Fruit fly (Drosophila melanogaster): ENCODE data around the gene Yp3.

Gene Yp3

dm6 chrX:13754476-13754875 lies 4.9 kb upstream of the Yp3 start (continued):
- TF ChIP-seq Doc3 (GFP tag; IDR thresholded peaks at IDR 0.05; ENCODE audit: partially characterized antibody): no peak
- TF ChIP-seq sens (GFP tag): no peak
- TF ChIP-seq caup (GFP tag; optimal IDR thresholded peaks at IDR 0.05; ENCODE audit: severe bottlenecking): no peak
- no peak for TF ChIP-seq tio (GFP tag; optimal IDR thresholded peaks at IDR 0.05)
- TF ChIP-seq pnt (GFP tag; optimal IDR thresholded peaks at IDR 0.05): no peak
- TF ChIP-seq CG15269 (tag; optimal IDR thresholded peaks at IDR 0.05): peak; percentile 21
- TF ChIP-seq sens-2 (GFP tag; IDR thresholded peaks at IDR 0.05): no peak
- TF ChIP-seq psq (GFP tag; optimal IDR thresholded peaks at IDR 0.05): peak; percentile 50
- TF ChIP-seq oc (tag; optimal IDR thresholded peaks at IDR 0.05): no peak
- TF ChIP-seq ssp (GFP tag; IDR thresholded peaks at IDR 0.05): no peak
- TF ChIP-seq CG34224 (GFP tag; IDR thresholded peaks at IDR 0.05; ENCODE audit: partially characterized antibody): no peak
- peak; percentile 40 for TF ChIP-seq CG6765 (GFP tag; optimal IDR thresholded peaks at IDR 0.05)
- TF ChIP-seq C15 (GFP tag; IDR thresholded peaks at IDR 0.05): no peak
- no peak for TF ChIP-seq CG11723 (GFP tag; optimal IDR thresholded peaks at IDR 0.05)
- no peak for TF ChIP-seq H2.0 (GFP tag; IDR thresholded peaks at IDR 0.05)
- TF ChIP-seq phol (tag; optimal IDR thresholded peaks at IDR 0.05): no peak
- TF ChIP-seq CG1603 (tag; optimal IDR thresholded peaks at IDR 0.05): no peak
- TF ChIP-seq cad (GFP tag; optimal IDR thresholded peaks at IDR 0.05): no peak
- no peak for TF ChIP-seq Mes4 (GFP tag; optimal IDR thresholded peaks at IDR 0.05)
- TF ChIP-seq jumu (GFP tag; optimal IDR thresholded peaks at IDR 0.05): no peak
- TF ChIP-seq CG3407 (GFP tag; optimal IDR thresholded peaks at IDR 0.05): no peak
- TF ChIP-seq hb (GFP tag; IDR thresholded peaks at IDR 0.05; ENCODE audit: partially characterized antibody): no peak
- peak; percentile 19 for TF ChIP-seq corto (GFP tag; optimal IDR thresholded peaks at IDR 0.05)
- TF ChIP-seq CG7357 (GFP tag; IDR thresholded peaks at IDR 0.05): no peak
- no peak for TF ChIP-seq CG12744 (GFP tag; optimal IDR thresholded peaks at IDR 0.05)
- no peak for TF ChIP-seq pb (GFP tag; optimal IDR thresholded peaks at IDR 0.05)
- TF ChIP-seq CG17568 (GFP tag; optimal IDR thresholded peaks at IDR 0.05): no peak
- TF ChIP-seq Lim3 (GFP tag; IDR thresholded peaks at IDR 0.05): no peak
- TF ChIP-seq CG4854 (GFP tag; optimal IDR thresholded peaks at IDR 0.05): no peak
- TF ChIP-seq sqz (GFP tag; optimal IDR thresholded peaks at IDR 0.05): peak; percentile 63
- no peak for TF ChIP-seq ro (GFP tag; IDR thresholded peaks at IDR 0.05)
- no peak for TF ChIP-seq cwo (GFP tag; optimal IDR thresholded peaks at IDR 0.05)

dm6 chrX:13755152-13755557 lies 4.2 kb upstream of the Yp3 start, which contains the start of gene Pdcd4:
TSS of gene Pdcd4 (minus strand) at chrX:13755406.
- TF ChIP-seq bcd (GFP tag; optimal IDR thresholded peaks at IDR 0.05): no peak
- TF ChIP-seq Elba2 (GFP tag; optimal IDR thresholded peaks at IDR 0.05): no peak
- TF ChIP-seq CG15514 (GFP tag; optimal IDR thresholded peaks at IDR 0.05): peak; percentile 66
- TF ChIP-seq CHES-1-like (GFP tag; optimal IDR thresholded peaks at IDR 0.05): peak; percentile 34
- TF ChIP-seq dysf (GFP tag; IDR thresholded peaks at IDR 0.05): no peak
- TF ChIP-seq CG6813 (GFP tag; optimal IDR thresholded peaks at IDR 0.05): no peak
- TF ChIP-seq cwo (GFP tag; optimal IDR thresholded peaks at IDR 0.05): no peak
- peak; percentile 10 for TF ChIP-seq pb (GFP tag; optimal IDR thresholded peaks at IDR 0.05)
- no peak for TF ChIP-seq pita (GFP tag; optimal IDR thresholded peaks at IDR 0.05)
- TF ChIP-seq Side (GFP tag; optimal IDR thresholded peaks at IDR 0.05): peak; percentile 16
- no peak for TF ChIP-seq CG9215 (GFP tag; IDR thresholded peaks at IDR 0.05)
- no peak for TF ChIP-seq H15 (GFP tag; IDR thresholded peaks at IDR 0.05)
- TF ChIP-seq CG2889 (GFP tag; IDR thresholded peaks at IDR 0.05): no peak
- TF ChIP-seq unpg (GFP tag; optimal IDR thresholded peaks at IDR 0.05): no peak
- no peak for TF ChIP-seq CG17612 (GFP tag; IDR thresholded peaks at IDR 0.05)
- peak; percentile 26; the same call in 1 of the 2 replicates for TF ChIP-seq vvl (GFP tag; IDR thresholded peaks at IDR 0.05)
- no peak for TF ChIP-seq Sry-δ (GFP tag; optimal IDR thresholded peaks at IDR 0.05)
- no peak for TF ChIP-seq dmrt99B (tag; optimal IDR thresholded peaks at IDR 0.05)
- no peak for TF ChIP-seq PHDP (tag; optimal IDR thresholded peaks at IDR 0.05)
- no peak for TF ChIP-seq E2f1 (GFP tag; IDR thresholded peaks at IDR 0.05)
- no peak for TF ChIP-seq Nf-YB (GFP tag; optimal IDR thresholded peaks at IDR 0.05)
- TF ChIP-seq CG17328 (GFP tag; IDR thresholded peaks at IDR 0.05): peak; percentile 22; the same call in 1 of the 2 replicates
- no peak for TF ChIP-seq Abd-B (GFP tag; optimal IDR thresholded peaks at IDR 0.05)
